Fruit fly (Drosophila melanogaster) Kc167 (cell line): ENCODE measurements around the gene Naa30A.

Experiments
- Sin3A ChIP-seq: fragments of >200 bp; optimal IDR thresholded peaks from 2 replicates; lab custom pipeline; 2018; ENCODE audit warnings: missing external identifiers
- h ChIP-seq: fragments of >200 bp; optimal IDR thresholded peaks from 3 replicates; lab custom pipeline; 2018; ENCODE audit warnings: missing external identifiers

- TF ChIP-seq h (lab: Kevin White, UChicago): no peak
- no peak for TF ChIP-seq Sin3A (lab: Kevin White, UChicago)
Measured at dm6 chrX:1341944-1342392, at the start of gene Naa30A.
